Fruit fly (Drosophila melanogaster) whole organism, embryonic: Measurements from ENCODE around the gene jhamt.
A peak's percentile ranks its signal among the peaks of the same experiment; 100 is the strongest.

Experiments
- Abd-B ChIP-seq: fragments of 200-800 bp; sonication (Bioruptor generic); optimal IDR thresholded peaks from 2 replicates; lab custom pipeline; 2018; ENCODE audit warnings: missing biosample characterization, mild to moderate bottlenecking, missing genetic modification characterization, moderate library complexity
- Atf3 ChIP-seq: fragments of 200-800 bp; sonication (Bioruptor generic); optimal IDR thresholded peaks from 3 replicates; lab custom pipeline; 2016; ENCODE audit warnings: missing biosample characterization, missing genetic modification characterization
- Blimp-1 ChIP-seq: fragments of 200-800 bp; sonication (Bioruptor generic); optimal IDR thresholded peaks from 3 replicates; lab custom pipeline; 2018; ENCODE audit warnings: missing biosample characterization, missing genetic modification characterization, mild to moderate bottlenecking, moderate library complexity, missing genetic modification reagents
- Bteb2 ChIP-seq: fragments of 200-800 bp; sonication (Bioruptor generic); optimal IDR thresholded peaks from 2 replicates; lab custom pipeline; 2016; ENCODE audit warnings: missing biosample characterization, missing genetic modification characterization
- C15 ChIP-seq: fragments of 200-800 bp; sonication (Bioruptor generic); IDR thresholded peaks from 3 replicates; pipeline ENCODE4 v1.3.6; 2022; ENCODE audit warnings: missing biosample characterization, missing genetic modification characterization
- CG10366 ChIP-seq: fragments of 200-800 bp; sonication (Bioruptor generic); IDR thresholded peaks from 2 replicates; pipeline ENCODE4 v1.3.6; 2022; ENCODE audit warnings: missing biosample characterization, missing genetic modification characterization
- CG10654 ChIP-seq: fragments of 200-800 bp; sonication (Bioruptor generic); optimal IDR thresholded peaks from 2 replicates; lab custom pipeline; 2016; ENCODE audit warnings: missing biosample characterization, missing genetic modification characterization
- CG11085 ChIP-seq: fragments of 200-800 bp; sonication (Bioruptor generic); IDR thresholded peaks from 2 replicates; pipeline ENCODE4 v1.3.6; 2022; ENCODE audit warnings: missing biosample characterization, missing genetic modification characterization
- CG11504 ChIP-seq: fragments of 200-800 bp; sonication (Bioruptor generic); optimal IDR thresholded peaks from 3 replicates; lab custom pipeline; 2019; ENCODE audit warnings: missing biosample characterization, mild to moderate bottlenecking, missing genetic modification characterization, moderate library complexity
- CG12942 ChIP-seq: fragments of 200-800 bp; sonication (Bioruptor generic); optimal IDR thresholded peaks from 3 replicates; lab custom pipeline; 2016; ENCODE audit warnings: missing biosample characterization, missing genetic modification characterization
- CG15269 ChIP-seq: fragments of 200-800 bp; sonication (Bioruptor generic); optimal IDR thresholded peaks from 2 replicates; lab custom pipeline; 2018; ENCODE audit warnings: missing biosample characterization, mild to moderate bottlenecking, missing genetic modification characterization, moderate library complexity
- CG15479 ChIP-seq: fragments of 200-800 bp; sonication (Bioruptor generic); optimal IDR thresholded peaks from 3 replicates; lab custom pipeline; 2019; ENCODE audit warnings: missing biosample characterization, mild to moderate bottlenecking, missing genetic modification characterization, moderate library complexity
- CG17361 ChIP-seq: fragments of 200-800 bp; sonication (Bioruptor generic); IDR thresholded peaks from 3 replicates; pipeline ENCODE4 v1.3.6; 2022; ENCODE audit warnings: missing biosample characterization, missing genetic modification characterization
- CG30431 ChIP-seq: fragments of 200-800 bp; sonication (Bioruptor generic); optimal IDR thresholded peaks from 2 replicates; lab custom pipeline; 2017; ENCODE audit warnings: missing biosample characterization, missing genetic modification characterization
- CG31441 ChIP-seq: fragments of 200-800 bp; sonication (Bioruptor generic); IDR thresholded peaks from 2 replicates; pipeline ENCODE4 v1.3.6; 2022; ENCODE audit warnings: missing biosample characterization, missing genetic modification characterization
- CG32767 ChIP-seq: fragments of 200-800 bp; sonication (Bioruptor generic); IDR thresholded peaks from 2 replicates; pipeline ENCODE4 v1.3.6; 2022; ENCODE audit warnings: missing biosample characterization, missing genetic modification characterization
- CG4360 ChIP-seq: fragments of 200-800 bp; sonication (Bioruptor generic); IDR thresholded peaks from 2 replicates; pipeline ENCODE4 v1.3.6; 2022; ENCODE audit warnings: missing biosample characterization, missing genetic modification characterization
- CG4617 ChIP-seq: fragments of 200-800 bp; sonication (Bioruptor generic); optimal IDR thresholded peaks from 3 replicates; lab custom pipeline; 2016; ENCODE audit warnings: missing biosample characterization, missing genetic modification characterization, borderline replicate concordance
- CG8388 ChIP-seq: fragments of 200-800 bp; sonication (Bioruptor generic); optimal IDR thresholded peaks from 2 replicates; lab custom pipeline; 2019; ENCODE audit warnings: missing biosample characterization, mild to moderate bottlenecking, missing genetic modification characterization, moderate library complexity
- CG9609 ChIP-seq: fragments of 200-800 bp; sonication (Bioruptor generic); optimal IDR thresholded peaks from 3 replicates; lab custom pipeline; 2016; ENCODE audit warnings: missing biosample characterization, missing genetic modification characterization
- CG9932 ChIP-seq: fragments of 200-800 bp; sonication (Bioruptor generic); IDR thresholded peaks from 2 replicates; pipeline ENCODE4 v1.3.6; 2022; ENCODE audit warnings: missing biosample characterization, missing genetic modification characterization
- Chrac-16 ChIP-seq: fragments of 200-800 bp; sonication (Bioruptor generic); optimal IDR thresholded peaks from 3 replicates; lab custom pipeline; 2016; ENCODE audit warnings: missing biosample characterization, missing genetic modification characterization
- Eip74EF ChIP-seq, 2 experiments: fragments of 200-800 bp in 1 of 2; fragments of >200 bp in 1 of 2; sonication (Bioruptor generic) in 1 of 2; optimal IDR thresholded peaks; 2 replicates each; lab custom pipeline; 2017 to 2019; ENCODE audit warnings: missing biosample characterization in 2 of 2, missing genetic modification characterization in 2 of 2, mild to moderate bottlenecking in 1 of 2, moderate library complexity in 1 of 2
- HLH54F ChIP-seq: fragments of 200-800 bp; sonication (Bioruptor generic); optimal IDR thresholded peaks from 3 replicates; lab custom pipeline; 2016; ENCODE audit warnings: missing biosample characterization, missing genetic modification characterization
- Hey ChIP-seq: fragments of 200-800 bp; sonication (Bioruptor generic); optimal IDR thresholded peaks from 3 replicates; lab custom pipeline; 2018; ENCODE audit warnings: missing biosample characterization, mild to moderate bottlenecking, missing genetic modification characterization
- HmgZ ChIP-seq: fragments of 200-800 bp; sonication (Bioruptor generic); optimal IDR thresholded peaks from 2 replicates; lab custom pipeline; 2018; ENCODE audit warnings: missing biosample characterization, mild to moderate bottlenecking, missing genetic modification characterization
- Oaz ChIP-seq: fragments of 200-800 bp; sonication (Bioruptor generic); IDR thresholded peaks from 2 replicates; pipeline ENCODE4 v1.3.6; 2022; ENCODE audit warnings: missing biosample characterization, missing genetic modification characterization
- Opbp ChIP-seq: fragments of 200-800 bp; sonication (Bioruptor generic); IDR thresholded peaks from 3 replicates; pipeline ENCODE4 v1.3.6; 2022; ENCODE audit warnings: missing biosample characterization, missing genetic modification characterization; ENCODE audit not compliant: partially characterized antibody
- PHDP ChIP-seq: fragments of 200-800 bp; sonication (Bioruptor generic); optimal IDR thresholded peaks from 3 replicates; lab custom pipeline; 2018; ENCODE audit warnings: missing biosample characterization, mild to moderate bottlenecking, missing genetic modification characterization, moderate library complexity
- Sox100B ChIP-seq: fragments of 200-800 bp; sonication (Bioruptor generic); optimal IDR thresholded peaks from 3 replicates; lab custom pipeline; 2018; ENCODE audit warnings: missing biosample characterization, mild to moderate bottlenecking, missing genetic modification characterization
- abd-A ChIP-seq: fragments of 200-800 bp; sonication (Bioruptor generic); optimal IDR thresholded peaks from 3 replicates; lab custom pipeline; 2019; ENCODE audit warnings: missing biosample characterization, mild to moderate bottlenecking, missing genetic modification characterization, moderate library complexity
- ase ChIP-seq: fragments of 200-800 bp; sonication (Bioruptor generic); IDR thresholded peaks from 3 replicates; pipeline ENCODE4 v1.3.6; 2022; ENCODE audit warnings: missing biosample characterization, missing genetic modification characterization
- bbx ChIP-seq: fragments of 200-800 bp; sonication (Bioruptor generic); IDR thresholded peaks from 2 replicates; pipeline ENCODE4 v1.3.6; 2022; ENCODE audit warnings: missing biosample characterization, missing genetic modification characterization; ENCODE audit not compliant: partially characterized antibody
- bcd ChIP-seq: fragments of 200-800 bp; sonication (Bioruptor generic); optimal IDR thresholded peaks from 2 replicates; lab custom pipeline; 2017; ENCODE audit warnings: missing biosample characterization, mild to moderate bottlenecking, missing genetic modification characterization
- dimm ChIP-seq: fragments of 200-800 bp; sonication (Bioruptor generic); IDR thresholded peaks from 2 replicates; pipeline ENCODE4 v1.3.6; 2022; ENCODE audit warnings: missing biosample characterization, missing genetic modification characterization
- dmrt11E ChIP-seq: fragments of 200-800 bp; sonication (Bioruptor generic); optimal IDR thresholded peaks from 3 replicates; lab custom pipeline; 2018; ENCODE audit warnings: missing biosample characterization, mild to moderate bottlenecking, missing genetic modification characterization, moderate library complexity
- ems ChIP-seq: fragments of 200-800 bp; sonication (Bioruptor generic); optimal IDR thresholded peaks from 3 replicates; lab custom pipeline; 2016; ENCODE audit warnings: missing biosample characterization, missing genetic modification characterization
- exex ChIP-seq: fragments of 200-800 bp; sonication (Bioruptor generic); optimal IDR thresholded peaks from 4 replicates; lab custom pipeline; 2018; ENCODE audit warnings: missing biosample characterization, mild to moderate bottlenecking, missing genetic modification characterization, moderate library complexity
- ftz-f1 ChIP-seq: fragments of 200-800 bp; sonication (Bioruptor generic); optimal IDR thresholded peaks from 2 replicates; lab custom pipeline; 2016; ENCODE audit warnings: missing biosample characterization, missing genetic modification characterization
- her ChIP-seq: fragments of 200-800 bp; sonication (Bioruptor generic); optimal IDR thresholded peaks from 2 replicates; lab custom pipeline; 2016; ENCODE audit warnings: missing biosample characterization, missing genetic modification characterization
- ind ChIP-seq: fragments of 200-800 bp; sonication (Bioruptor generic); optimal IDR thresholded peaks from 3 replicates; lab custom pipeline; 2016; ENCODE audit warnings: missing biosample characterization, missing genetic modification characterization
- lov ChIP-seq, 2 experiments: fragments of 200-800 bp in 1 of 2; fragments of >200 bp in 1 of 2; sonication (Bioruptor generic) in 1 of 2; IDR thresholded peaks in 1 of 2; optimal IDR thresholded peaks in 1 of 2; 2 replicates in 1 of 2; 3 replicates in 1 of 2; pipeline versions ENCODE4 v1.3.6 to Lab custom; 2017 to 2022; ENCODE audit warnings: missing biosample characterization in 1 of 2, missing genetic modification characterization in 1 of 2
- nerfin-2 ChIP-seq: fragments of 200-800 bp; sonication (Bioruptor generic); IDR thresholded peaks from 2 replicates; pipeline ENCODE4 v1.3.6; 2022; ENCODE audit warnings: missing biosample characterization, missing genetic modification characterization; ENCODE audit not compliant: partially characterized antibody
- p53 ChIP-seq: fragments of 200-800 bp; sonication (Bioruptor generic); optimal IDR thresholded peaks from 2 replicates; lab custom pipeline; 2016; ENCODE audit warnings: missing biosample characterization, missing genetic modification characterization
- pb ChIP-seq: fragments of 200-800 bp; sonication (Bioruptor generic); optimal IDR thresholded peaks from 3 replicates; lab custom pipeline; 2016; ENCODE audit warnings: missing biosample characterization, missing genetic modification characterization
- ro ChIP-seq: fragments of 200-800 bp; sonication (Bioruptor generic); IDR thresholded peaks from 2 replicates; pipeline ENCODE4 v1.3.6; 2022; ENCODE audit warnings: missing biosample characterization, missing genetic modification characterization
- sens ChIP-seq: fragments of 200-800 bp; sonication (Bioruptor generic); peaks from one replicate; lab custom pipeline; 2016; ENCODE audit warnings: missing biosample characterization, missing genetic modification characterization
- sens-2 ChIP-seq: fragments of 200-800 bp; sonication (Bioruptor generic); IDR thresholded peaks from 2 replicates; pipeline ENCODE4 v1.3.6; 2022; ENCODE audit warnings: missing biosample characterization, missing genetic modification characterization
- tx ChIP-seq: fragments of 200-800 bp; sonication (Bioruptor generic); optimal IDR thresholded peaks from 2 replicates; lab custom pipeline; 2016; ENCODE audit warnings: missing biosample characterization, missing genetic modification characterization
- yki ChIP-seq: fragments of >200 bp; optimal IDR thresholded peaks from 3 replicates; lab custom pipeline; 2018

Gene jhamt

DNA sequence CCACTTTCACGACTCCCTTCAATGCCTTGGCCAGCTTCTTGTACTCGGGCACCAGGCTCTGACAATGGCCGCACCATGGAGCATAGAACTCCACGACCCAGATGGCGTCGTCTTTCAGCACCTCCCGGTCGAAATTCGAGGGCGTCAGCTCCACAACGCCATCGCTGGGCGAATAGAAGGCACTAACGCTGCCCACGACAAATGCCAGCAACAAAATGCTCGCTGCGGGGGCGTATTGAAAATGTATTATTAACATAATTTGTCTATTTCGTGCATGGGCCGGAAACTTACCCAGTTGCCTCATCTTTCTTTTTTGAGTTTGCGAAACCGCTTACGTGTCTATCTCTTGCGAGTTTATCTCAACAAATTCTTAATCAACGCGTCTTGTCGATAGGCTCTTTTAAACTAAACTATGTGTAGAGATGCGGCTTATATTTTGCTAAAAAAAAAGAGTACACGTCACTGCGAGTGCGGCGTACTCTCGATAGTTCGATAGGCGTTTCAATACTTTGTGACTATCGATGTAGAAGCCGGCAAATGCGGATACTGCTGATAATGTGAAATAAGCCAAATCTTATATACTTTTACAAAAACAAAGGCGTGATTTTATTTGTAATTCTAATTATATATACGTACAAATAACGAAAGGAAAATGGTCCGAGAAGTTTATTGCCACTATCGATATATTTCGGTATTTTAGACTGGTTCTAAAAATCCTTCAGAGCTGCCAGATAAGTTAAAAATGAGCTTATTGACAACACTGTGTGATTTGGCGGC is 9.3 kb upstream of the jhamt start, which contains the start of gene CaBP1 (continued):
- TF ChIP-seq CG17361 (no peak), Opbp (GFP tag; lab: Robert Waterston, UW) (peak; percentile 93; the same call in 2 of the 3 replicates), CG8388 (GFP tag; lab: Kevin White, UChicago) (no peak), pb (GFP tag; lab: Kevin White, UChicago) (no peak), CG12942 (no peak), C15 (GFP tag; lab: Robert Waterston, UW) (no peak), dmrt11E (tag; lab: Kevin White, UChicago) (no peak), Chrac-16 (GFP tag; lab: Kevin White, UChicago) (no peak), Eip74EF (GFP tag; optimal IDR thresholded peaks at IDR 0.05; lab: Kevin White, UChicago) (no peak), bcd (GFP tag; lab: Kevin White, UChicago) (no peak), Bteb2 (GFP tag; lab: Kevin White, UChicago) (no peak), CG10366 (GFP tag; lab: Robert Waterston, UW) (no peak), CG9932 (GFP tag; lab: Robert Waterston, UW) (no peak), HLH54F (GFP tag; lab: Kevin White, UChicago) (no peak), Atf3 (GFP tag; lab: Kevin White, UChicago) (no peak), ase (GFP tag; lab: Robert Waterston, UW) (no peak), HmgZ (tag; lab: Kevin White, UChicago) (no peak), CG31441 (no peak), lov (optimal IDR thresholded peaks at IDR 0.05; lab: Kevin White, UChicago) (no peak), lov (GFP tag; IDR thresholded peaks at IDR 0.05; lab: Robert Waterston, UW) (no peak), CG11504 (peak; percentile 15), PHDP (tag; lab: Kevin White, UChicago) (no peak), abd-A (tag; lab: Kevin White, UChicago) (peak; percentile 21), CG15479 (GFP tag; lab: Kevin White, UChicago) (no peak), nerfin-2 (GFP tag; lab: Robert Waterston, UW) (peak; percentile 84), ind (GFP tag; lab: Kevin White, UChicago) (no peak), ftz-f1 (no peak), her (GFP tag; lab: Kevin White, UChicago) (no peak), sens-2 (GFP tag; lab: Robert Waterston, UW) (no peak), yki (no peak), Hey (tag; lab: Kevin White, UChicago) (no peak), Oaz (GFP tag; lab: Robert Waterston, UW) (no peak), p53 (GFP tag; lab: Kevin White, UChicago) (no peak), dimm (GFP tag; lab: Robert Waterston, UW) (no peak), CG4617 (GFP tag; lab: Kevin White, UChicago) (peak; percentile 5), CG11085 (GFP tag; lab: Robert Waterston, UW) (no peak), bbx (GFP tag; lab: Robert Waterston, UW) (peak; percentile 87), tx (GFP tag; lab: Kevin White, UChicago) (no peak), CG10654 (GFP tag; lab: Kevin White, UChicago) (no peak), Abd-B (peak; percentile 36), CG4360 (GFP tag; lab: Robert Waterston, UW) (no peak), CG30431 (no peak), CG9609 (GFP tag; lab: Kevin White, UChicago) (no peak), ems (GFP tag; lab: Kevin White, UChicago) (no peak), Blimp-1 (GFP tag; lab: Kevin White, UChicago) (no peak), Sox100B (no peak), exex (tag; lab: Kevin White, UChicago) (no peak), sens (GFP tag; lab: Kevin White, UChicago) (peak; percentile 85), CG32767 (GFP tag; lab: Robert Waterston, UW) (no peak), ro (no peak), CG15269 (tag; lab: Kevin White, UChicago) (no peak)
